Worm (Caenorhabditis elegans) whole organism, L1 larva: ENCODE data around the gene madf-9.

ENCODE experiments used
- C04F5.9 ChIP-seq: sonication (generic microtip); optimal IDR thresholded peaks from 2 replicates; lab custom pipeline; 2016; ENCODE audit warnings: missing genetic modification characterization, missing compliant biosample characterization
- C34B4.2 ChIP-seq: sonication (generic microtip); optimal IDR thresholded peaks from 2 replicates; lab custom pipeline; 2017; ENCODE audit warnings: mild to moderate bottlenecking, missing genetic modification characterization, missing compliant biosample characterization
- Y116A8C.19 ChIP-seq: sonication (generic microtip); optimal IDR thresholded peaks from 2 replicates; lab custom pipeline; 2016; ENCODE audit warnings: missing compliant biosample characterization, missing genetic modification characterization, borderline replicate concordance
- alr-1 ChIP-seq: fragments of 200-800 bp; sonication (Bioruptor generic); optimal IDR thresholded peaks from 2 replicates; lab custom pipeline; 2018; ENCODE audit warnings: borderline replicate concordance, mild to moderate bottlenecking, missing genetic modification characterization, missing compliant biosample characterization
- ceh-63 ChIP-seq: fragments of 200-800 bp; sonication (Bioruptor generic); optimal IDR thresholded peaks from 2 replicates; lab custom pipeline; 2018; ENCODE audit warnings: mild to moderate bottlenecking, missing genetic modification characterization, missing compliant biosample characterization
- ceh-88 ChIP-seq: fragments of 200-800 bp; sonication (Bioruptor generic); IDR thresholded peaks from 2 replicates; pipeline ENCODE4 v1.3.6; 2022; ENCODE audit warnings: missing genetic modification characterization, missing compliant biosample characterization
- ces-1 ChIP-seq: fragments of 150-350 bp; optimal IDR thresholded peaks from 2 replicates; lab custom pipeline; 2014; ENCODE audit warnings: missing biosample characterization, missing genetic modification reagents, missing genetic modification characterization
- dpl-1 ChIP-seq, 3 experiments: fragments of 150-350 bp in 2 of 3; sonication (generic microtip) in 1 of 3; optimal IDR thresholded peaks; 2 replicates each; lab custom pipeline; 2014 to 2017; ENCODE audit warnings: missing biosample characterization in 3 of 3, missing genetic modification characterization in 3 of 3, missing genetic modification reagents in 3 of 3
- efl-1 ChIP-seq, 4 experiments: fragments of 150-350 bp; optimal IDR thresholded peaks in 3 of 4; peaks in 1 of 4; 1 replicate in 1 of 4; 2 replicates in 3 of 4; lab custom pipeline; 2014; ENCODE audit warnings: missing biosample characterization in 2 of 4, missing genetic modification characterization in 2 of 4, missing genetic modification reagents in 2 of 4
- egl-27 ChIP-seq, 2 experiments: fragments of 150-350 bp in 1 of 2; sonication (generic microtip); optimal IDR thresholded peaks; 3 replicates each; lab custom pipeline; 2017 to 2018; ENCODE audit warnings: missing biosample characterization in 2 of 2, missing genetic modification characterization in 2 of 2, missing genetic modification reagents in 2 of 2
- elt-2 ChIP-seq: sonication (generic microtip); optimal IDR thresholded peaks from 2 replicates; lab custom pipeline; 2016; ENCODE audit warnings: missing genetic modification characterization, mild to moderate bottlenecking, inconsistent platforms, missing compliant biosample characterization, missing genetic modification reagents
- elt-3 ChIP-seq, 6 experiments: fragments of 150-350 bp in 1 of 6; sonication (generic microtip); optimal IDR thresholded peaks; 2 replicates each; lab custom pipeline; 2017 to 2018; ENCODE audit warnings: missing biosample characterization in 6 of 6, missing genetic modification characterization in 6 of 6, inconsistent platforms in 1 of 6
- fkh-4 ChIP-seq: sonication (generic microtip); optimal IDR thresholded peaks from 2 replicates; lab custom pipeline; 2016; ENCODE audit warnings: missing compliant biosample characterization, missing genetic modification characterization, borderline replicate concordance
- fos-1 ChIP-seq: fragments of 150-350 bp; optimal IDR thresholded peaks from 2 replicates; lab custom pipeline; 2014; ENCODE audit warnings: missing biosample characterization, missing genetic modification characterization
- grh-1 ChIP-seq: fragments of 200-800 bp; sonication (Bioruptor generic); IDR thresholded peaks from 2 replicates; pipeline ENCODE4 v1.3.6; 2022; ENCODE audit warnings: missing genetic modification reagents, missing genetic modification characterization, missing compliant biosample characterization
- hlh-17 ChIP-seq: fragments of 200-800 bp; sonication (Bioruptor generic); optimal IDR thresholded peaks from 2 replicates; lab custom pipeline; 2018; ENCODE audit warnings: missing genetic modification characterization, mild to moderate bottlenecking, missing compliant biosample characterization, moderate library complexity, borderline replicate concordance
- hlh-4 ChIP-seq: sonication (generic microtip); optimal IDR thresholded peaks from 2 replicates; lab custom pipeline; 2016; ENCODE audit warnings: mild to moderate bottlenecking, missing genetic modification characterization, missing compliant biosample characterization
- irx-1 ChIP-seq: sonication (generic microtip); optimal IDR thresholded peaks from 2 replicates; lab custom pipeline; 2016; ENCODE audit warnings: missing genetic modification characterization, missing compliant biosample characterization
- jun-1 ChIP-seq: fragments of 150-350 bp; optimal IDR thresholded peaks from 2 replicates; lab custom pipeline; 2014; ENCODE audit warnings: missing biosample characterization, missing genetic modification reagents, missing genetic modification characterization
- lin-13 ChIP-seq: fragments of 150-350 bp; optimal IDR thresholded peaks from 2 replicates; lab custom pipeline; 2014; ENCODE audit warnings: missing biosample characterization, missing genetic modification reagents, missing genetic modification characterization
- mab-9 ChIP-seq: fragments of 200-800 bp; sonication (Bioruptor generic); IDR thresholded peaks from 2 replicates; pipeline ENCODE4 v1.3.6; 2022; ENCODE audit warnings: missing genetic modification reagents, missing genetic modification characterization, missing compliant biosample characterization
- mdl-1 ChIP-seq, 2 experiments: fragments of 150-350 bp; optimal IDR thresholded peaks; 2 replicates each; lab custom pipeline; 2014 to 2017; ENCODE audit warnings: missing biosample characterization in 2 of 2, missing genetic modification characterization in 2 of 2, inconsistent platforms in 1 of 2
- mef-2 ChIP-seq: fragments of 150-350 bp; optimal IDR thresholded peaks from 2 replicates; lab custom pipeline; 2014; ENCODE audit warnings: missing biosample characterization, missing genetic modification characterization
- mep-1 ChIP-seq: fragments of 150-350 bp; optimal IDR thresholded peaks from 2 replicates; lab custom pipeline; 2014; ENCODE audit warnings: missing biosample characterization, missing genetic modification characterization
- nhr-11 ChIP-seq: fragments of 150-350 bp; optimal IDR thresholded peaks from 2 replicates; lab custom pipeline; 2014; ENCODE audit warnings: missing biosample characterization, missing genetic modification characterization
- nhr-20 ChIP-seq: sonication (generic microtip); optimal IDR thresholded peaks from 2 replicates; lab custom pipeline; 2016; ENCODE audit warnings: mild to moderate bottlenecking, missing genetic modification characterization, missing compliant biosample characterization
- nhr-47 ChIP-seq: sonication (generic microtip); optimal IDR thresholded peaks from 2 replicates; lab custom pipeline; 2016; ENCODE audit warnings: mild to moderate bottlenecking, missing genetic modification characterization, moderate library complexity, missing compliant biosample characterization
- nhr-71 ChIP-seq: sonication (generic microtip); optimal IDR thresholded peaks from 2 replicates; lab custom pipeline; 2016; ENCODE audit warnings: mild to moderate bottlenecking, missing genetic modification characterization, moderate library complexity, missing compliant biosample characterization
- nhr-90 ChIP-seq: sonication (generic microtip); optimal IDR thresholded peaks from 2 replicates; lab custom pipeline; 2016; ENCODE audit warnings: mild to moderate bottlenecking, missing genetic modification characterization, missing compliant biosample characterization; ENCODE audit not compliant: poor library complexity
- pax-3 ChIP-seq: fragments of 200-800 bp; sonication (Bioruptor generic); optimal IDR thresholded peaks from 2 replicates; lab custom pipeline; 2018; ENCODE audit warnings: mild to moderate bottlenecking, missing genetic modification characterization, moderate library complexity, missing compliant biosample characterization
- pqm-1 ChIP-seq: sonication (generic microtip); optimal IDR thresholded peaks from 3 replicates; lab custom pipeline; 2017; ENCODE audit warnings: missing biosample characterization, missing genetic modification characterization
- snu-23 ChIP-seq: sonication (generic microtip); optimal IDR thresholded peaks from 2 replicates; lab custom pipeline; 2016; ENCODE audit warnings: missing genetic modification characterization, missing compliant biosample characterization
- sox-4 ChIP-seq: sonication (generic microtip); optimal IDR thresholded peaks from 2 replicates; lab custom pipeline; 2016; ENCODE audit warnings: missing genetic modification characterization, missing compliant biosample characterization
- swsn-7 ChIP-seq: sonication (generic microtip); optimal IDR thresholded peaks from 2 replicates; lab custom pipeline; 2016; ENCODE audit warnings: missing genetic modification characterization, missing compliant biosample characterization
- tlp-1 ChIP-seq: fragments of 150-350 bp; optimal IDR thresholded peaks from 2 replicates; lab custom pipeline; 2014; ENCODE audit warnings: missing biosample characterization, missing genetic modification characterization
- unc-130 ChIP-seq: fragments of 150-350 bp; optimal IDR thresholded peaks from 2 replicates; lab custom pipeline; 2017; ENCODE audit warnings: missing biosample characterization, missing genetic modification characterization, inconsistent platforms
- unc-30 ChIP-seq: sonication (generic microtip); optimal IDR thresholded peaks from 2 replicates; lab custom pipeline; 2017; ENCODE audit warnings: missing biosample characterization, missing genetic modification characterization
- vab-15 ChIP-seq: sonication (generic microtip); optimal IDR thresholded peaks from 2 replicates; lab custom pipeline; 2017; ENCODE audit warnings: missing genotype, mild to moderate bottlenecking, missing genetic modification characterization, missing compliant biosample characterization
- xbp-1 ChIP-seq: sonication (generic microtip); optimal IDR thresholded peaks from 2 replicates; lab custom pipeline; 2016; ENCODE audit warnings: missing genetic modification characterization, missing compliant biosample characterization
- zag-1 ChIP-seq: fragments of 150-350 bp; optimal IDR thresholded peaks from 2 replicates; lab custom pipeline; 2014; ENCODE audit warnings: missing biosample characterization, missing genetic modification characterization
- ztf-4 ChIP-seq: fragments of 150-350 bp; optimal IDR thresholded peaks from 2 replicates; lab custom pipeline; 2014; ENCODE audit warnings: missing biosample characterization, missing genetic modification characterization

The madf-9 gene

DNA sequence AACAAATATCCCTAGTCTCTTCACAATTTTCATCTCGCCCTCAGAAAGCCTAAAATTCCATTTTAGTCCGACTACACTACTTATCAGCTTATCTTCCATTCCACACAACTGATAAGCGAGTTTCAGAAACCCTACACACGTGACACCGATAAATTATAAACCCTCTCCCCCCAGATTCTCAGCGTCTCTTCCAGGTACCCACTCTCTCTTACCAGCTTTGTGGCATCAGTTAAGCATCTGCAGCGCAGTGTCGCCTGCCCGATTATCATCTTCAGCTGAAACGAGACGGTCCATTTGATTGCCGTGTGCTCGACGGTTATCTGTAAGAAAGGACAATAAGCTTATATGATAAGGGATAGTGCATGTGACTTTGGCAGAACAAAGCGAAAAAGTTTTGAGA, 25.0 kb upstream of the madf-9 start (continued):
- TF ChIP-seq Y116A8C.19 (no peak), fkh-4 (tag; lab: Kevin White, UChicago) (no peak), dpl-1 (GFP tag; optimal IDR thresholded peaks at IDR 0.05; lab: Kevin White, UChicago) (no peak), grh-1 (GFP tag; lab: Robert Waterston, UW) (no peak), sox-4 (tag; lab: Kevin White, UChicago) (no peak), vab-15 (no peak), zag-1 (tag; lab: Kevin White, UChicago) (no peak), unc-30 (tag; lab: Kevin White, UChicago) (no peak), swsn-7 (tag; lab: Kevin White, UChicago) (no peak), elt-3 (tag; optimal IDR thresholded peaks at IDR 0.05; lab: Kevin White, UChicago) (no peak), egl-27 (tag; optimal IDR thresholded peaks at IDR 0.05; lab: Kevin White, UChicago) (no peak), alr-1 (tag; lab: Kevin White, UChicago) (no peak), unc-130 (tag; lab: Kevin White, UChicago) (no peak), snu-23 (GFP tag; lab: Kevin White, UChicago) (no peak), hlh-17 (GFP tag; lab: Kevin White, UChicago) (no peak), nhr-47 (tag; lab: Kevin White, UChicago) (no peak), ces-1 (no peak), xbp-1 (tag; lab: Kevin White, UChicago) (no peak), ztf-4 (tag; lab: Kevin White, UChicago) (no peak), hlh-4 (tag; lab: Kevin White, UChicago) (no peak), nhr-11 (tag; lab: Kevin White, UChicago) (no peak), nhr-71 (tag; lab: Kevin White, UChicago) (peak; percentile 53), efl-1 (optimal IDR thresholded peaks at IDR 0.05; lab: Kevin White, UChicago) (no peak), efl-1 (GFP tag; optimal IDR thresholded peaks at IDR 0.05 in 1 of 2; lab: Kevin White, UChicago) (peak in 1 of 2 experiments; percentile 74), nhr-20 (tag; lab: Kevin White, UChicago) (peak; percentile 27), irx-1 (tag; lab: Kevin White, UChicago) (no peak), fos-1 (no peak), C34B4.2 (tag; lab: Kevin White, UChicago) (no peak), lin-13 (GFP tag; lab: Kevin White, UChicago) (no peak), pqm-1 (tag; lab: Kevin White, UChicago) (peak; percentile 81), nhr-90 (peak; percentile 57), jun-1 (tag; lab: Kevin White, UChicago) (peak; percentile 34)

DNA sequence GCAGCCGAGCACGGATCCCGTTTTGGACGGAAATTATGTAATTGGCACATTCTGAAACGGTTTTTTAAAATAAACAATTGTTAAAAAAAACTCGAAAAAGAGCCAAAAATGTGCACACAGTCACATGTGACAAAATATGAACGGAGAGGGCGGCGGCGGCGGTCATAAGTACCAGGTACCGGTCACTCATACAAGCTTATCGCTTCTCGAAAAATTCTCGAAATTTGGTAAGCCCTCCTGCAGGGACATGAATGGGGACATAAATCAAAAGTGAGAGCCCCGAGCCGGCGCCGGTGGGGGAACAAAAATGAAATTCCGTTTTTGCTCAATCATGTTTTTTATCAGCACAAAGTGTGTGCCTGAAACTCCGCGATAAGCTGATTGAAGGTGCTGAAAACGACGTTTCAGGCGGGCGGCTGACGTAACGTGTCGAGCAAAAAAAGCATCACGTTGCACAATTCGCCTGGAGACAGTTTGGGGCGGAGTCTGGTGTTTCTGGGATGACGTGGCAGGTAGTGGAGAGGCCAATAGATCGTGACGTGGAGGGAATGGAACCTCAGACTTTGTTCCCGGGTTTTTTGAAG, 23.8 kb upstream of the madf-9 start, which contains the start of gene ltah-1.2:
ltah-1.2 (minus strand) TSS at position 51 of the 584 bp plus-strand sequence.
- TF ChIP-seq ceh-88 (GFP tag; lab: Robert Waterston, UW) (no peak), grh-1 (GFP tag; lab: Robert Waterston, UW) (no peak), C34B4.2 (tag; lab: Kevin White, UChicago) (no peak), hlh-4 (tag; lab: Kevin White, UChicago) (no peak), mdl-1 (tag; optimal IDR thresholded peaks at IDR 0.05; lab: Kevin White, UChicago) (no peak), ceh-63 (no peak), tlp-1 (tag; lab: Kevin White, UChicago) (no peak), mab-9 (no peak), pax-3 (tag; lab: Kevin White, UChicago) (peak; percentile 11), sox-4 (tag; lab: Kevin White, UChicago) (no peak), mef-2 (tag; lab: Kevin White, UChicago) (no peak), C04F5.9 (tag; lab: Kevin White, UChicago) (no peak), nhr-71 (tag; lab: Kevin White, UChicago) (no peak), xbp-1 (tag; lab: Kevin White, UChicago) (no peak), pqm-1 (tag; lab: Kevin White, UChicago) (no peak), vab-15 (no peak), efl-1 (optimal IDR thresholded peaks at IDR 0.05; lab: Kevin White, UChicago) (no peak), efl-1 (GFP tag; optimal IDR thresholded peaks at IDR 0.05 in 1 of 2; lab: Kevin White, UChicago) (peak in 1 of 2 experiments; percentile 15), elt-2 (tag; lab: Kevin White, UChicago) (peak; percentile 76), mep-1 (tag; lab: Kevin White, UChicago) (no peak)
